Worm (Caenorhabditis elegans): ENCODE results near the gene clec-61.

DNA sequence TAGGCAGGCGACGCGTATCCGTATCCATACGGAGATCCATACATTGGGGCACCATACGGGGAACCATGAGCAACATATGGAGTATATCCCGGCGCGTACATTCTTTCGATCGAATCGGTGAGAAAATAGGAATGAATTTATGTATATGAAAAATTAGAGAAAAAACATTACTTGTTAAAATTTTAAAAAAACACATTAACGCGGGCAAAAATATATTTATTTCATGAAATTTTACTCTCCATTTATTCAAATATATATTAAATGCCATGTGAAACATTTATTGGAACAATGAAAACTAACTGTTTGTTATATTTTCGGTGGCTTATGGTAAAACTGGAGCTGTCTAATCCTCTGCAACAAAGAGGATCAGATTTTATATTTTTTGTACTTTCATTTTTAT, 18.5 kb downstream of the clec-61 start, which contains the start of gene ZK666.2:
- TF ChIP-seq lin-13 (GFP tag; optimal IDR thresholded peaks at IDR 0.05) (no peak), nhr-77 (tag; optimal IDR thresholded peaks at IDR 0.05) (no peak), egl-27 (tag; optimal IDR thresholded peaks at IDR 0.05) (no peak), F26F4.8 (GFP tag; conservative IDR thresholded peaks at IDR 0.05) (no peak), vab-7 (GFP tag; IDR thresholded peaks at IDR 0.05) (no peak), nhr-76 (tag; optimal IDR thresholded peaks at IDR 0.05) (no peak), aly-2 (tag; optimal IDR thresholded peaks at IDR 0.05) (no peak), ceh-82 (tag; optimal IDR thresholded peaks at IDR 0.05) (no peak), zag-1 (tag; optimal IDR thresholded peaks at IDR 0.05) (no peak), spr-3 (GFP tag; optimal IDR thresholded peaks at IDR 0.05) (no peak)

Measured in whole organism, L4 larva.